Worm (Caenorhabditis elegans) whole organism, midembryonic: ENCODE results near the gene F13H8.2.

ENCODE experiments used
- cog-1 ChIP-seq: sonication (generic microtip); optimal IDR thresholded peaks from 2 replicates; lab custom pipeline; 2016; ENCODE audit warnings: missing genetic modification characterization, missing compliant biosample characterization
- flt-1 ChIP-seq: fragments of 200-800 bp; sonication (Bioruptor generic); IDR thresholded peaks from 2 replicates; pipeline ENCODE4 v1.3.6; 2022; ENCODE audit warnings: missing genetic modification characterization, missing compliant biosample characterization
- klf-2 ChIP-seq: fragments of 200-800 bp; sonication (Bioruptor generic); conservative IDR thresholded peaks from 2 replicates; pipeline ENCODE4 v1.3.6; 2022; ENCODE audit warnings: missing genetic modification reagents, missing genetic modification characterization, missing compliant biosample characterization
- med-1 ChIP-seq: sonication (generic microtip); optimal IDR thresholded peaks from 2 replicates; lab custom pipeline; 2017; ENCODE audit warnings: missing genetic modification characterization, mild to moderate bottlenecking, missing compliant biosample characterization, antibody characterized with exemption, missing genetic modification reagents; ENCODE audit not compliant: insufficient read depth
- ref-1 ChIP-seq: fragments of 200-800 bp; sonication (Bioruptor generic); conservative IDR thresholded peaks from 2 replicates; pipeline ENCODE4 v1.3.6; 2022; ENCODE audit warnings: missing genetic modification reagents, missing genetic modification characterization, missing compliant biosample characterization
- tab-1 ChIP-seq: fragments of 200-800 bp; sonication (Bioruptor generic); IDR thresholded peaks from 2 replicates; pipeline ENCODE4 v1.3.6; 2022; ENCODE audit warnings: missing genetic modification characterization, missing compliant biosample characterization

ce11 chrII:6320655-6321388 is 50.7 kb downstream of the F13H8.2 start, which contains the start of gene efr-3:
- TF ChIP-seq tab-1 (GFP tag; lab: Robert Waterston, UW) = no peak
- TF ChIP-seq ref-1 = no peak
- no peak for TF ChIP-seq med-1 (GFP tag; lab: Kevin White, UChicago)
- no peak for TF ChIP-seq cog-1 (tag; lab: Kevin White, UChicago)
- no peak for TF ChIP-seq flt-1
- TF ChIP-seq klf-2 (GFP tag; lab: Robert Waterston, UW) = no peak
